Fruit fly (Drosophila melanogaster) whole organism, embryonic: Measurements from ENCODE around the gene CG33784.

Experiments
- B-H2 ChIP-seq: fragments of 200-800 bp; sonication (Bioruptor generic); optimal IDR thresholded peaks from 2 replicates; lab custom pipeline; 2018; ENCODE audit warnings: missing biosample characterization, mild to moderate bottlenecking, missing genetic modification characterization
- CG1024 ChIP-seq: fragments of 200-800 bp; sonication (Bioruptor generic); IDR thresholded peaks from 2 replicates; pipeline ENCODE4 v1.3.6; 2022; ENCODE audit warnings: missing biosample characterization, missing genetic modification characterization
- CG12219 ChIP-seq: fragments of 200-800 bp; sonication (Bioruptor generic); optimal IDR thresholded peaks from 3 replicates; lab custom pipeline; 2018; ENCODE audit warnings: missing biosample characterization, mild to moderate bottlenecking, missing genetic modification characterization
- CG12769 ChIP-seq: fragments of 200-800 bp; sonication (Bioruptor generic); optimal IDR thresholded peaks from 2 replicates; lab custom pipeline; 2019; ENCODE audit warnings: missing biosample characterization, mild to moderate bottlenecking, missing genetic modification characterization, moderate library complexity
- CG16813 ChIP-seq: fragments of 200-800 bp; sonication (Bioruptor generic); IDR thresholded peaks from 3 replicates; pipeline ENCODE4 v1.3.6; 2022; ENCODE audit warnings: missing biosample characterization, missing genetic modification characterization; ENCODE audit not compliant: partially characterized antibody
- CG16863 ChIP-seq: fragments of 200-800 bp; sonication (Bioruptor generic); optimal IDR thresholded peaks from 3 replicates; lab custom pipeline; 2016; ENCODE audit warnings: missing biosample characterization, missing genetic modification characterization
- CG1832 ChIP-seq: fragments of 200-800 bp; sonication (Bioruptor generic); optimal IDR thresholded peaks from 2 replicates; lab custom pipeline; 2017; ENCODE audit warnings: missing biosample characterization, mild to moderate bottlenecking, missing genetic modification characterization, inconsistent platforms
- CG32532 ChIP-seq: fragments of 200-800 bp; sonication (Bioruptor generic); IDR thresholded peaks from 2 replicates; pipeline ENCODE4 v1.3.6; 2022; ENCODE audit warnings: missing biosample characterization, missing genetic modification characterization
- CG4424 ChIP-seq: fragments of 200-800 bp; sonication (Bioruptor generic); optimal IDR thresholded peaks from 3 replicates; lab custom pipeline; 2016; ENCODE audit warnings: missing biosample characterization, missing genetic modification characterization
- CG6813 ChIP-seq: fragments of 200-800 bp; sonication (Bioruptor generic); optimal IDR thresholded peaks from 2 replicates; lab custom pipeline; 2017; ENCODE audit warnings: missing biosample characterization, missing genetic modification characterization, mild to moderate bottlenecking, moderate library complexity, missing genetic modification reagents
- CG7556 ChIP-seq: fragments of 200-800 bp; sonication (Bioruptor generic); optimal IDR thresholded peaks from 2 replicates; lab custom pipeline; 2017; ENCODE audit warnings: missing biosample characterization, mild to moderate bottlenecking, missing genetic modification characterization
- CG7928 ChIP-seq: fragments of 200-800 bp; sonication (Bioruptor generic); optimal IDR thresholded peaks from 2 replicates; lab custom pipeline; 2017; ENCODE audit warnings: missing biosample characterization, mild to moderate bottlenecking, missing genetic modification characterization
- Dref ChIP-seq: fragments of 200-800 bp; sonication (Bioruptor generic); IDR thresholded peaks from 2 replicates; pipeline ENCODE4 v1.3.6; 2022; ENCODE audit warnings: missing biosample characterization, missing genetic modification characterization
- Meics ChIP-seq: fragments of 200-800 bp; sonication (Bioruptor generic); optimal IDR thresholded peaks from 2 replicates; lab custom pipeline; 2017; ENCODE audit warnings: missing biosample characterization, mild to moderate bottlenecking, missing genetic modification characterization
- Myb ChIP-seq: fragments of 200-800 bp; sonication (Bioruptor generic); optimal IDR thresholded peaks from 2 replicates; lab custom pipeline; 2016; ENCODE audit warnings: missing biosample characterization, missing genetic modification characterization
- NFAT ChIP-seq: fragments of 200-800 bp; sonication (Bioruptor generic); IDR thresholded peaks from 2 replicates; pipeline ENCODE4 v1.3.6; 2022; ENCODE audit warnings: missing biosample characterization, missing genetic modification characterization
- Nf-YB ChIP-seq: fragments of 200-800 bp; sonication (Bioruptor generic); optimal IDR thresholded peaks from 3 replicates; lab custom pipeline; 2019; ENCODE audit warnings: missing biosample characterization, mild to moderate bottlenecking, missing genetic modification characterization, moderate library complexity
- Nf-YC ChIP-seq: fragments of 200-800 bp; optimal IDR thresholded peaks from 3 replicates; lab custom pipeline; 2019; ENCODE audit warnings: missing biosample characterization, mild to moderate bottlenecking, missing genetic modification characterization, moderate library complexity
- Rfx ChIP-seq: fragments of 200-800 bp; sonication (Bioruptor generic); IDR thresholded peaks from 2 replicates; pipeline ENCODE4 v1.3.6; 2022; ENCODE audit warnings: missing biosample characterization, missing genetic modification characterization
- Sox100B ChIP-seq: fragments of 200-800 bp; sonication (Bioruptor generic); optimal IDR thresholded peaks from 3 replicates; lab custom pipeline; 2018; ENCODE audit warnings: missing biosample characterization, mild to moderate bottlenecking, missing genetic modification characterization
- chinmo ChIP-seq: fragments of 200-800 bp; sonication (Bioruptor generic); IDR thresholded peaks from 4 replicates; pipeline ENCODE4 v1.3.6; 2022; ENCODE audit warnings: missing biosample characterization, missing genetic modification characterization; ENCODE audit not compliant: partially characterized antibody
- dan ChIP-seq: fragments of 200-800 bp; sonication (Bioruptor generic); IDR thresholded peaks from 2 replicates; pipeline ENCODE4 v1.3.6; 2022; ENCODE audit warnings: missing biosample characterization, missing genetic modification characterization
- dimm ChIP-seq: fragments of 200-800 bp; sonication (Bioruptor generic); IDR thresholded peaks from 2 replicates; pipeline ENCODE4 v1.3.6; 2022; ENCODE audit warnings: missing biosample characterization, missing genetic modification characterization
- ems ChIP-seq: fragments of 200-800 bp; sonication (Bioruptor generic); optimal IDR thresholded peaks from 3 replicates; lab custom pipeline; 2016; ENCODE audit warnings: missing biosample characterization, missing genetic modification characterization
- ewg ChIP-seq: fragments of 200-800 bp; sonication (Bioruptor generic); optimal IDR thresholded peaks from 3 replicates; lab custom pipeline; 2017; ENCODE audit warnings: mild to moderate bottlenecking, missing biosample characterization, missing genetic modification reagents, missing genetic modification characterization
- fd102C ChIP-seq: fragments of 200-800 bp; sonication (Bioruptor generic); optimal IDR thresholded peaks from 2 replicates; lab custom pipeline; 2018; ENCODE audit warnings: missing biosample characterization, mild to moderate bottlenecking, missing genetic modification characterization, moderate library complexity
- fu2 ChIP-seq: fragments of 200-800 bp; sonication (Bioruptor generic); optimal IDR thresholded peaks from 2 replicates; lab custom pipeline; 2016; ENCODE audit warnings: missing biosample characterization, missing genetic modification characterization
- h ChIP-seq: fragments of >200 bp; optimal IDR thresholded peaks from 2 replicates; lab custom pipeline; 2017
- ken ChIP-seq: fragments of 200-800 bp; sonication (Bioruptor generic); IDR thresholded peaks from 3 replicates; pipeline ENCODE4 v1.3.6; 2022; ENCODE audit warnings: missing biosample characterization, missing genetic modification characterization
- maf-S ChIP-seq: fragments of 200-800 bp; sonication (Bioruptor generic); optimal IDR thresholded peaks from 2 replicates; lab custom pipeline; 2016; ENCODE audit warnings: missing biosample characterization, missing genetic modification characterization
- nerfin-1 ChIP-seq: fragments of 200-800 bp; sonication (Bioruptor generic); optimal IDR thresholded peaks from 3 replicates; lab custom pipeline; 2019; ENCODE audit warnings: missing biosample characterization, mild to moderate bottlenecking, missing genetic modification characterization, moderate library complexity
- onecut ChIP-seq: fragments of 200-800 bp; sonication (Bioruptor generic); IDR thresholded peaks from 2 replicates; pipeline ENCODE4 v1.3.6; 2022; ENCODE audit warnings: missing biosample characterization, missing genetic modification characterization
- scrt ChIP-seq: fragments of 200-800 bp; sonication (Bioruptor generic); optimal IDR thresholded peaks from 2 replicates; lab custom pipeline; 2018; ENCODE audit warnings: missing biosample characterization, mild to moderate bottlenecking, missing genetic modification characterization, moderate library complexity
- seq ChIP-seq: fragments of 200-800 bp; sonication (Bioruptor generic); IDR thresholded peaks from 2 replicates; pipeline ENCODE4 v1.3.6; 2022; ENCODE audit warnings: missing biosample characterization, missing genetic modification characterization
- sob ChIP-seq: fragments of 200-800 bp; sonication (Bioruptor generic); IDR thresholded peaks from 2 replicates; pipeline ENCODE4 v1.3.6; 2022; ENCODE audit warnings: missing biosample characterization, missing genetic modification characterization
- ttk ChIP-seq: fragments of 200-800 bp; sonication (Bioruptor generic); IDR thresholded peaks from 2 replicates; pipeline ENCODE4 v2.1.2; 2022; ENCODE audit warnings: missing biosample characterization, missing genetic modification characterization
- wdn ChIP-seq: fragments of 200-800 bp; sonication (Bioruptor generic); IDR thresholded peaks from 2 replicates; pipeline ENCODE4 v1.3.6; 2022; ENCODE audit warnings: missing biosample characterization, missing genetic modification characterization

Gene CG33784

dm6 chr3R:10070195-10070594 is 2.5 kb downstream of the CG33784 start:
- TF ChIP-seq CG12219 (GFP tag; lab: Kevin White, UChicago) (no peak), ewg (GFP tag; lab: Kevin White, UChicago) (peak; percentile 95), Nf-YB (peak; percentile 96), seq (GFP tag; lab: Robert Waterston, UW) (peak; percentile 46; the same call in 1 of the 2 replicates), CG7556 (GFP tag; lab: Kevin White, UChicago) (no peak), h (lab: Kevin White, UChicago) (no peak), fd102C (GFP tag; lab: Kevin White, UChicago) (no peak), dimm (GFP tag; lab: Robert Waterston, UW) (0 out of 2 replicates have a peak, but pooled peaks have one; percentile 12), Nf-YC (tag; lab: Kevin White, UChicago) (peak; percentile 97), Myb (GFP tag; lab: Kevin White, UChicago) (no peak), CG32532 (0 out of 2 replicates have a peak, but pooled peaks have one; percentile 25), dan (0 out of 2 replicates have a peak, but pooled peaks have one; percentile 18), CG16813 (GFP tag; lab: Robert Waterston, UW) (0 out of 3 replicates have a peak, but pooled peaks have one; percentile 16), Rfx (GFP tag; lab: Robert Waterston, UW) (no peak), chinmo (GFP tag; lab: Robert Waterston, UW) (peak; percentile 63; the same call in 1 of the 4 replicates), CG1832 (GFP tag; lab: Kevin White, UChicago) (peak; percentile 32), Sox100B (GFP tag; lab: Kevin White, UChicago) (no peak), CG16863 (GFP tag; lab: Kevin White, UChicago) (no peak), onecut (GFP tag; lab: Robert Waterston, UW) (peak; percentile 39; the same call in 1 of the 2 replicates), scrt (GFP tag; lab: Kevin White, UChicago) (peak; percentile 95), Dref (GFP tag; lab: Robert Waterston, UW) (0 out of 2 replicates have a peak, but pooled peaks have one; percentile 1), nerfin-1 (tag; lab: Kevin White, UChicago) (peak; percentile 79)

dm6 chr3R:10070817-10071216 is 3.1 kb downstream of the CG33784 start, which contains the start of gene nerfin-2:
TSS of gene nerfin-2 (plus strand) at chr3R:10071117.
- no peak for TF ChIP-seq ken (GFP tag; lab: Robert Waterston, UW)
- no peak for TF ChIP-seq Nf-YC (tag; lab: Kevin White, UChicago)
- no peak for TF ChIP-seq fu2 (GFP tag; lab: Kevin White, UChicago)
- TF ChIP-seq sob (GFP tag; lab: Robert Waterston, UW), result no peak
- TF ChIP-seq Rfx (GFP tag; lab: Robert Waterston, UW), result no peak
- TF ChIP-seq Meics (GFP tag; lab: Kevin White, UChicago), result no peak
- no peak for TF ChIP-seq maf-S (GFP tag; lab: Kevin White, UChicago)
- no peak for TF ChIP-seq wdn (GFP tag; lab: Robert Waterston, UW)
- TF ChIP-seq CG7928 (GFP tag; lab: Kevin White, UChicago), result no peak
- no peak for TF ChIP-seq CG12769 (tag; lab: Kevin White, UChicago)
- no peak for TF ChIP-seq ems (GFP tag; lab: Kevin White, UChicago)
- no peak for TF ChIP-seq B-H2
- TF ChIP-seq CG6813 (GFP tag; lab: Kevin White, UChicago), result no peak
- TF ChIP-seq, all 482 proteins: peak for 0

dm6 chr3R:10075323-10075788 is 7.7 kb downstream of the CG33784 start, which contains the start of gene Alp13:
TSS of gene Alp13 (minus strand) at chr3R:10075373.
- TF ChIP-seq ttk (no peak), CG4424 (GFP tag; lab: Kevin White, UChicago) (no peak), NFAT (GFP tag; lab: Robert Waterston, UW) (no peak), CG1024 (GFP tag; lab: Robert Waterston, UW) (no peak)
- TF ChIP-seq, all 482 proteins: peak for 0
